Worm (Caenorhabditis elegans): Measurements from ENCODE around the gene C54F6.6.

DNA sequence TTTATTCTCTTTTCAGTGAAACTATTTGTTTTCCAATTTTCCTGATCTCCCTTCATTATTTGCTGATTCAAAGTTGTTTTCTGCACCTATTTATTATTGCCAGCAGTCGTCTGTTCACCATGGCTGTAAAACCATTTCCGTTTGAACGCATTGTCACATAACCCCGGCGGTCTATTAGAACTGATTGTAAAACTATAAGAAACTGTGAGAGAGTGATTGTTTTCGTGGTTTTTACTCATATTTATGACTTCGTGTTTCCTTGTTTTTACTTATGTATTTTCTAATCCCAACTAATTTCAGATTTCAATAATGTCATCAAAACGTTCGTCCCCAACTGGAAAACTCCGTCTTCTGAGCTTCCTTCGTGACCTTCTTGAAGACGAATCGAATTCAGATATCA is 39.5 kb downstream of the C54F6.6 start, which contains the start of gene F19F10.1:
- TF ChIP-seq F49E8.2 (tag; optimal IDR thresholded peaks at IDR 0.05; ENCODE audit: borderline replicate concordance): no peak
- no peak for TF ChIP-seq lin-15B (tag; optimal IDR thresholded peaks at IDR 0.05)
- no peak for TF ChIP-seq spr-3 (GFP tag; optimal IDR thresholded peaks at IDR 0.05)
- no peak for TF ChIP-seq egl-27 (tag; optimal IDR thresholded peaks at IDR 0.05)
- no peak for TF ChIP-seq nhr-42 (GFP tag; IDR thresholded peaks at IDR 0.05)
- TF ChIP-seq ztf-11 (tag; optimal IDR thresholded peaks at IDR 0.05): no peak
- TF ChIP-seq fkh-10 (GFP tag; optimal IDR thresholded peaks at IDR 0.05): no peak
